Worm (Caenorhabditis elegans) whole organism, young adult: ENCODE data around the gene F41C3.11.
"Not testable (repeated sequence)": the region's sequence is repeated elsewhere in the genome, so short reads cannot be mapped to it uniquely, and the experiment has no call there.

Source experiments
- B0019.2 ChIP-seq: fragments of 200-800 bp; sonication (Bioruptor generic); conservative IDR thresholded peaks from 2 replicates; pipeline ENCODE4 v1.3.6; 2022; ENCODE audit warnings: missing genetic modification reagents, missing genetic modification characterization, missing compliant biosample characterization
- B0336.3 ChIP-seq: fragments of 200-800 bp; sonication (Bioruptor generic); IDR thresholded peaks from 2 replicates; pipeline ENCODE4 v1.3.6; 2022; ENCODE audit warnings: missing genetic modification characterization, missing compliant biosample characterization
- C06A6.2 ChIP-seq: fragments of 200-800 bp; sonication (Bioruptor generic); conservative IDR thresholded peaks from 2 replicates; pipeline ENCODE4 v1.3.6; 2022; ENCODE audit warnings: missing genetic modification characterization, missing compliant biosample characterization
- F33H1.4 ChIP-seq: fragments of 200-800 bp; sonication (Bioruptor generic); IDR thresholded peaks from 2 replicates; pipeline ENCODE4 v1.3.6; 2022; ENCODE audit warnings: missing genetic modification reagents, missing genetic modification characterization, missing compliant biosample characterization
- F37B4.10 ChIP-seq: fragments of 200-800 bp; sonication (Bioruptor generic); IDR thresholded peaks from 2 replicates; pipeline ENCODE4 v1.3.6; 2022; ENCODE audit warnings: missing genetic modification characterization, missing compliant biosample characterization
- K11D2.4 ChIP-seq: fragments of 200-800 bp; sonication (Bioruptor generic); IDR thresholded peaks from 2 replicates; pipeline ENCODE4 v1.3.6; 2022; ENCODE audit warnings: missing genetic modification reagents, missing genetic modification characterization, missing compliant biosample characterization
- K12H6.12 ChIP-seq: fragments of 200-800 bp; sonication (Bioruptor generic); optimal IDR thresholded peaks from 2 replicates; lab custom pipeline; 2018; ENCODE audit warnings: mild to moderate bottlenecking, missing genetic modification characterization, missing compliant biosample characterization
- Y53F4B.3 ChIP-seq: fragments of 200-800 bp; sonication (Bioruptor generic); IDR thresholded peaks from 2 replicates; pipeline ENCODE4 v1.3.6; 2022; ENCODE audit warnings: missing genetic modification reagents, missing genetic modification characterization, missing compliant biosample characterization
- Y53G8AR.9 ChIP-seq: fragments of 200-800 bp; sonication (Bioruptor generic); conservative IDR thresholded peaks from 2 replicates; pipeline ENCODE4 v1.3.6; 2022; ENCODE audit warnings: missing genetic modification reagents, missing genetic modification characterization, missing compliant biosample characterization
- Y56A3A.18 ChIP-seq: fragments of 200-800 bp; sonication (Bioruptor generic); IDR thresholded peaks from 2 replicates; pipeline ENCODE4 v1.3.6; 2022; ENCODE audit warnings: missing genetic modification reagents, missing genetic modification characterization, missing compliant biosample characterization
- Y95B8A.8 ChIP-seq: fragments of 200-800 bp; sonication (Bioruptor generic); IDR thresholded peaks from 2 replicates; pipeline ENCODE4 v1.3.6; 2022; ENCODE audit warnings: missing genetic modification reagents, missing genetic modification characterization, missing compliant biosample characterization
- ZK185.1 ChIP-seq: sonication (generic microtip); optimal IDR thresholded peaks from 2 replicates; lab custom pipeline; 2016; ENCODE audit warnings: mild to moderate bottlenecking, missing genetic modification characterization, missing compliant biosample characterization; ENCODE audit not compliant: poor library complexity, severe bottlenecking
- aptf-3 ChIP-seq: fragments of 200-800 bp; sonication (Bioruptor generic); IDR thresholded peaks from 2 replicates; pipeline ENCODE4 v1.3.6; 2022; ENCODE audit warnings: missing genetic modification characterization, missing compliant biosample characterization
- athp-1 ChIP-seq: sonication (generic microtip); optimal IDR thresholded peaks from 2 replicates; lab custom pipeline; 2017; ENCODE audit warnings: mild to moderate bottlenecking, missing genetic modification characterization, missing compliant biosample characterization
- attf-3 ChIP-seq: fragments of 200-800 bp; sonication (Bioruptor generic); conservative IDR thresholded peaks from 2 replicates; pipeline ENCODE4 v1.3.6; 2022; ENCODE audit warnings: missing genetic modification reagents, missing genetic modification characterization, missing compliant biosample characterization
- attf-5 ChIP-seq: fragments of 200-800 bp; sonication (Bioruptor generic); optimal IDR thresholded peaks from 2 replicates; lab custom pipeline; 2018; ENCODE audit warnings: mild to moderate bottlenecking, missing genetic modification characterization, missing compliant biosample characterization
- attf-6 ChIP-seq: fragments of 200-800 bp; sonication (Bioruptor generic); IDR thresholded peaks from 2 replicates; pipeline ENCODE4 v1.3.6; 2022; ENCODE audit warnings: missing genetic modification reagents, missing genetic modification characterization, missing compliant biosample characterization
- cebp-1 ChIP-seq, 2 experiments: fragments of 200-800 bp in 1 of 2; sonication (Bioruptor generic) in 1 of 2; sonication (generic microtip) in 1 of 2; IDR thresholded peaks in 1 of 2; optimal IDR thresholded peaks in 1 of 2; 2 replicates each; pipeline versions ENCODE4 v1.3.6 to Lab custom; 2017 to 2022; ENCODE audit warnings: missing compliant biosample characterization in 2 of 2, missing genetic modification characterization in 2 of 2, mild to moderate bottlenecking in 1 of 2, missing genetic modification reagents in 1 of 2, moderate library complexity in 1 of 2
- ceh-27 ChIP-seq: fragments of 200-800 bp; sonication (Bioruptor generic); optimal IDR thresholded peaks from 2 replicates; lab custom pipeline; 2018; ENCODE audit warnings: mild to moderate bottlenecking, missing genetic modification characterization, moderate library complexity, missing compliant biosample characterization
- ceh-91 ChIP-seq: fragments of 200-800 bp; sonication (Bioruptor generic); IDR thresholded peaks from 2 replicates; pipeline ENCODE4 v1.3.6; 2022; ENCODE audit warnings: missing genetic modification reagents, missing genetic modification characterization, missing compliant biosample characterization
- die-1 ChIP-seq: sonication (generic microtip); optimal IDR thresholded peaks from 2 replicates; lab custom pipeline; 2016; ENCODE audit warnings: missing genotype, mild to moderate bottlenecking, missing genetic modification characterization, missing compliant biosample characterization
- egl-44 ChIP-seq: fragments of 200-800 bp; sonication (Bioruptor generic); IDR thresholded peaks from 2 replicates; pipeline ENCODE4 v1.3.6; 2022; ENCODE audit warnings: missing genetic modification reagents, missing genetic modification characterization, missing compliant biosample characterization
- egrh-3 ChIP-seq: fragments of 200-800 bp; sonication (Bioruptor generic); IDR thresholded peaks from 2 replicates; pipeline ENCODE4 v1.3.6; 2022; ENCODE audit warnings: missing genetic modification reagents, missing genetic modification characterization, missing compliant biosample characterization
- ekl-4 ChIP-seq: fragments of 200-800 bp; sonication (Bioruptor generic); IDR thresholded peaks from 2 replicates; pipeline ENCODE4 v1.3.6; 2022; ENCODE audit warnings: missing genetic modification reagents, missing genetic modification characterization, missing compliant biosample characterization
- hmg-1.2 ChIP-seq: fragments of 200-800 bp; sonication (Bioruptor generic); IDR thresholded peaks from 2 replicates; pipeline ENCODE4 v1.3.6; 2022; ENCODE audit warnings: missing genetic modification reagents, missing genetic modification characterization, missing compliant biosample characterization
- hrde-1 ChIP-seq: sonication (generic microtip); optimal IDR thresholded peaks from 2 replicates; lab custom pipeline; 2016; ENCODE audit warnings: missing genetic modification characterization, mild to moderate bottlenecking, missing compliant biosample characterization, moderate library complexity, missing genotype, missing genetic modification reagents, borderline replicate concordance
- let-526 ChIP-seq: fragments of 200-800 bp; sonication (Bioruptor generic); IDR thresholded peaks from 2 replicates; pipeline ENCODE4 v1.3.6; 2022; ENCODE audit warnings: missing genetic modification reagents, missing genetic modification characterization, missing compliant biosample characterization
- let-607 ChIP-seq, 2 experiments: fragments of 200-800 bp in 1 of 2; sonication (Bioruptor generic) in 1 of 2; sonication (generic microtip) in 1 of 2; optimal IDR thresholded peaks; 2 replicates each; lab custom pipeline; 2016 to 2018; ENCODE audit warnings: mild to moderate bottlenecking in 2 of 2, missing compliant biosample characterization in 2 of 2, missing genetic modification characterization in 2 of 2, moderate library complexity in 2 of 2, missing genotype in 1 of 2
- lin-35 ChIP-seq, 3 experiments: fragments of 150-350 bp in 2 of 3; sonication (generic microtip) in 1 of 3; optimal IDR thresholded peaks; 2 replicates each; lab custom pipeline; 2014 to 2018; ENCODE audit warnings: missing biosample characterization in 3 of 3, missing genetic modification characterization in 3 of 3, missing genetic modification reagents in 3 of 3
- lin-40 ChIP-seq: sonication (generic microtip); optimal IDR thresholded peaks from 2 replicates; lab custom pipeline; 2016; ENCODE audit warnings: missing genetic modification characterization, mild to moderate bottlenecking, missing compliant biosample characterization, missing genotype, missing genetic modification reagents
- lin-54 ChIP-seq: fragments of 200-800 bp; sonication (Bioruptor generic); optimal IDR thresholded peaks from 2 replicates; lab custom pipeline; 2018; ENCODE audit warnings: mild to moderate bottlenecking, missing genetic modification characterization, missing compliant biosample characterization
- lsl-1 ChIP-seq: fragments of 200-800 bp; sonication (Bioruptor generic); optimal IDR thresholded peaks from 2 replicates; lab custom pipeline; 2018; ENCODE audit warnings: mild to moderate bottlenecking, missing genetic modification characterization, moderate library complexity, missing compliant biosample characterization
- madf-10 ChIP-seq: sonication (generic microtip); optimal IDR thresholded peaks from 2 replicates; lab custom pipeline; 2016; ENCODE audit warnings: mild to moderate bottlenecking, missing genetic modification characterization, missing compliant biosample characterization
- madf-3 ChIP-seq: fragments of 200-800 bp; sonication (Bioruptor generic); IDR thresholded peaks from 2 replicates; pipeline ENCODE4 v1.3.6; 2022; ENCODE audit warnings: missing genetic modification reagents, missing genetic modification characterization, missing compliant biosample characterization
- madf-6 ChIP-seq: fragments of 200-800 bp; sonication (Bioruptor generic); IDR thresholded peaks from 2 replicates; pipeline ENCODE4 v1.3.6; 2022; ENCODE audit warnings: missing genetic modification reagents, missing genetic modification characterization, missing compliant biosample characterization
- nfyb-1 ChIP-seq: fragments of 200-800 bp; sonication (Bioruptor generic); IDR thresholded peaks from 2 replicates; pipeline ENCODE4 v1.3.6; 2022; ENCODE audit warnings: missing genetic modification reagents, missing genetic modification characterization, missing compliant biosample characterization
- nhr-80 ChIP-seq: sonication (generic microtip); optimal IDR thresholded peaks from 2 replicates; lab custom pipeline; 2016; ENCODE audit warnings: missing genetic modification characterization, missing compliant biosample characterization
- snpc-1.3 ChIP-seq: sonication (generic microtip); optimal IDR thresholded peaks from 2 replicates; lab custom pipeline; 2017; ENCODE audit warnings: missing genetic modification characterization, mild to moderate bottlenecking, missing compliant biosample characterization, antibody characterized with exemption, moderate library complexity, missing genotype, missing genetic modification reagents; ENCODE audit not compliant: insufficient read depth
- snpc-4 ChIP-seq, 5 experiments: fragments of 150-350 bp in 1 of 5; sonication (generic microtip) in 4 of 5; optimal IDR thresholded peaks; 2 replicates each; lab custom pipeline; 2014 to 2018; ENCODE audit warnings: missing genetic modification characterization in 5 of 5, missing biosample characterization in 3 of 5, antibody characterized with exemption in 2 of 5, mild to moderate bottlenecking in 2 of 5, missing compliant biosample characterization in 2 of 5, missing genotype in 2 of 5, moderate library complexity in 2 of 5, missing genetic modification reagents in 1 of 5
- tbp1 ChIP-seq: fragments of 200-800 bp; sonication (Bioruptor generic); optimal IDR thresholded peaks from 2 replicates; lab custom pipeline; 2018; ENCODE audit warnings: mild to moderate bottlenecking, missing genetic modification characterization, missing compliant biosample characterization
- tlf-1 ChIP-seq: fragments of 200-800 bp; sonication (Bioruptor generic); optimal IDR thresholded peaks from 2 replicates; lab custom pipeline; 2018; ENCODE audit warnings: mild to moderate bottlenecking, missing genetic modification characterization, missing compliant biosample characterization
- unc-130 ChIP-seq: sonication (generic microtip); optimal IDR thresholded peaks from 2 replicates; lab custom pipeline; 2016; ENCODE audit warnings: missing genetic modification reagents, missing genetic modification characterization, missing compliant biosample characterization
- xnd-1 ChIP-seq: sonication (generic microtip); optimal IDR thresholded peaks from 2 replicates; lab custom pipeline; 2016; ENCODE audit warnings: missing genotype, missing genetic modification reagents, missing genetic modification characterization, missing compliant biosample characterization
- zfh-2 ChIP-seq: fragments of 200-800 bp; sonication (Bioruptor generic); conservative IDR thresholded peaks from 2 replicates; pipeline ENCODE4 v1.3.6; 2022; ENCODE audit warnings: missing genetic modification reagents, missing genetic modification characterization, missing compliant biosample characterization
- ztf-26 ChIP-seq: sonication (generic microtip); optimal IDR thresholded peaks from 2 replicates; lab custom pipeline; 2017; ENCODE audit warnings: missing genetic modification characterization, missing compliant biosample characterization

F41C3.11 gene

DNA sequence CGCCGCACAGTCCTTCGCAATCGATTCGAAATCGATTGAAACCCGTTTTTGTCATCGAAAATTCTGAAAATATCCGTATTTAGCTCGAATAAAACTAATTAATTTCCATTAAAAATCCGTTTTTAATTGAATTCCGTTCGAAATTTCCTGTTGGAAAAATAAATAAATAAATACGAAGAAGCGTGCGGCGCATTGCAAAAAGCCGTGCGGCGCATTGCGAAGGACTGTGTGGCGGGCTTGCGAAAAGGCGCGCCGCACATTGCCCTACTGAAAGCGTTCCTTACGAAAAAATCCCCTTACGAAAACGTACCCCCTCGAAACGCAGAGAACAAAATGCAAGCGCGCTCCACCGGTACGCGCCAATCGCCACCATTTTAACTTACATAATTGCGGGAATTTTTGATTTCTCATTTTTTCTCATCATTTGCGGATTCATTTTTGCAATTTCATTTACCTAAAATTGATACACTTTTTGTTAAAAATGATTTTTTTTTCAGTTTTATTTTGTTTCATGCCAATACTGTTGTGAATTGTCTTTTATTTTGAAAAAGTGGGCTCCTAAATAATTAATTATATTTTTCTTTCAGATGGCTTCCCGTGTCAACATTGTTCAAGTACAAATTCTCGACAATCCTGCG is 32.1 kb downstream of the F41C3.11 start, which contains the start of gene unc-85 (continued):
- TF ChIP-seq hmg-1.2, result peak; percentile 86
- TF ChIP-seq C06A6.2 (GFP tag; lab: Robert Waterston, UW), result peak; percentile 98
- TF ChIP-seq madf-10 (tag; lab: Kevin White, UChicago), result peak; percentile 44
- peak; percentile 84 for TF ChIP-seq attf-3 (GFP tag; lab: Robert Waterston, UW)
- peak in 1 of 2 experiments; percentile 74 for TF ChIP-seq let-607 (tag; optimal IDR thresholded peaks at IDR 0.05; lab: Kevin White, UChicago)
- TF ChIP-seq unc-130 (GFP tag; lab: Kevin White, UChicago), result peak; percentile 56
- TF ChIP-seq nhr-80 (tag; lab: Kevin White, UChicago), result peak; percentile 57
- TF ChIP-seq K11D2.4 (GFP tag; lab: Robert Waterston, UW), result peak; percentile 88
- peak; percentile 78 for TF ChIP-seq zfh-2 (GFP tag; lab: Robert Waterston, UW)
- TF ChIP-seq egrh-3 (GFP tag; lab: Robert Waterston, UW), result peak; percentile 85
- peak; percentile 82 for TF ChIP-seq let-526 (GFP tag; lab: Robert Waterston, UW)
- TF ChIP-seq nfyb-1, result peak; percentile 95
- peak; percentile 36 for TF ChIP-seq snpc-1.3 (tag; lab: Kevin White, UChicago)
- peak; percentile 79 for TF ChIP-seq lsl-1 (GFP tag; lab: Kevin White, UChicago)
- peak; percentile 82 for TF ChIP-seq lin-40
- peak; percentile 11 for TF ChIP-seq hrde-1 (tag; lab: Kevin White, UChicago)
- TF ChIP-seq attf-6 (GFP tag; lab: Robert Waterston, UW), result peak; percentile 77
- peak; percentile 70 for TF ChIP-seq ceh-27 (GFP tag; lab: Kevin White, UChicago)
- peak; percentile 96 for TF ChIP-seq F33H1.4
- peak; percentile 81 for TF ChIP-seq tlf-1
- peak; percentile 99 for TF ChIP-seq madf-6 (GFP tag; lab: Robert Waterston, UW)
- peak; percentile 85 for TF ChIP-seq egl-44
- peak; percentile 99 for TF ChIP-seq Y95B8A.8 (GFP tag; lab: Robert Waterston, UW)
- TF ChIP-seq tbp1, result peak; percentile 61
- TF ChIP-seq ceh-91, result peak; percentile 100
- peak; percentile 97 for TF ChIP-seq ekl-4
- TF ChIP-seq B0019.2 (GFP tag; lab: Robert Waterston, UW), result peak; percentile 98
- peak; percentile 78 for TF ChIP-seq cebp-1 (GFP tag; IDR thresholded peaks at IDR 0.05; lab: Robert Waterston, UW)
- peak; percentile 79 for TF ChIP-seq cebp-1 (tag; optimal IDR thresholded peaks at IDR 0.05; lab: Kevin White, UChicago)
- peak; percentile 60 for TF ChIP-seq ztf-26 (tag; lab: Kevin White, UChicago)
- TF ChIP-seq ZK185.1 (tag; lab: Kevin White, UChicago), result peak; percentile 32
- 0 out of 2 replicates have a peak, but pooled peaks have one; percentile 53 for TF ChIP-seq aptf-3 (GFP tag; lab: Robert Waterston, UW)
- TF ChIP-seq snpc-4 (GFP tag; optimal IDR thresholded peaks at IDR 0.05; lab: Kevin White, UChicago), result not testable (repeated sequence)
- TF ChIP-seq snpc-4 (tag; optimal IDR thresholded peaks at IDR 0.05; lab: Kevin White, UChicago), result peak; percentile 20 to 66 (median 58)
- TF ChIP-seq xnd-1 (tag; lab: Kevin White, UChicago), result peak; percentile 88
- TF ChIP-seq lin-35 (GFP tag; optimal IDR thresholded peaks at IDR 0.05; lab: Kevin White, UChicago), result peak; percentile 54 to 70 (median 60)
- peak; percentile 46 for TF ChIP-seq athp-1 (tag; lab: Kevin White, UChicago)
- peak; percentile 2 for TF ChIP-seq K12H6.12 (tag; lab: Kevin White, UChicago)
- TF ChIP-seq B0336.3 (GFP tag; lab: Robert Waterston, UW), result peak; percentile 69
- TF ChIP-seq F37B4.10 (GFP tag; lab: Robert Waterston, UW), result 0 out of 2 replicates have a peak, but pooled peaks have one; percentile 69
- peak; percentile 28 for TF ChIP-seq die-1 (tag; lab: Kevin White, UChicago)
- TF ChIP-seq Y56A3A.18, result peak; percentile 75
- peak; percentile 94 for TF ChIP-seq Y53G8AR.9 (GFP tag; lab: Robert Waterston, UW)
- TF ChIP-seq Y53F4B.3 (GFP tag; lab: Robert Waterston, UW), result peak; percentile 87
- TF ChIP-seq madf-3, result peak; percentile 95
- peak; percentile 90 for TF ChIP-seq attf-5 (GFP tag; lab: Kevin White, UChicago)
- peak; percentile 86 for TF ChIP-seq lin-54
